Worm (Caenorhabditis elegans): ENCODE measurements around the gene elt-2.

ce11 chrX:10491875-10492523 lies 11.0 kb downstream of the elt-2 start:
- TF ChIP-seq nhr-12 (tag; optimal IDR thresholded peaks at IDR 0.05) (no peak), unc-62 (GFP tag; optimal IDR thresholded peaks at IDR 0.05) (no peak), nhr-237 (tag; optimal IDR thresholded peaks at IDR 0.05) (no peak), unc-39 (tag; optimal IDR thresholded peaks at IDR 0.05) (no peak), ceh-43 (GFP tag; optimal IDR thresholded peaks at IDR 0.05) (no peak), ztf-11 (tag; optimal IDR thresholded peaks at IDR 0.05) (no peak), ces-1 (GFP tag; optimal IDR thresholded peaks at IDR 0.05) (no peak), pha-4 (tag; optimal IDR thresholded peaks at IDR 0.05) (no peak), lsy-2 (tag; optimal IDR thresholded peaks at IDR 0.05) (no peak), sem-2 (GFP tag; optimal IDR thresholded peaks at IDR 0.05) (no peak), elt-3 (tag; optimal IDR thresholded peaks at IDR 0.05) (no peak), nhr-28 (tag; optimal IDR thresholded peaks at IDR 0.05) (no peak), ceh-83 (GFP tag; optimal IDR thresholded peaks at IDR 0.05) (no peak)
